Comparison of ENCODE assay signal across 8 worm cellular contexts in genomic region chrIII:1136827-1137378, ce11.
TF ChIP-seq lines count a peak whose summit lies in the region.

No protein-coding gene starts in this region.

TF ChIP-seq in whole organism, L1 larva, 84 proteins besides CTCF, POLR2A, EP300 and RAD21 (continues in another document):
- TF ChIP-seq nhr-11 (tag; optimal IDR thresholded peaks at IDR 0.05; lab: Kevin White, UChicago): no peak
- TF ChIP-seq unc-130 (tag; optimal IDR thresholded peaks at IDR 0.05; lab: Kevin White, UChicago): no peak
- TF ChIP-seq vab-15 (tag; optimal IDR thresholded peaks at IDR 0.05; lab: Kevin White, UChicago): no peak
- no peak for TF ChIP-seq nhr-47 (tag; optimal IDR thresholded peaks at IDR 0.05; lab: Kevin White, UChicago)
- peak; percentile 65 for TF ChIP-seq lin-14 (GFP tag; optimal IDR thresholded peaks at IDR 0.05; lab: Kevin White, UChicago)
- no peak for TF ChIP-seq aly-2 (tag; optimal IDR thresholded peaks at IDR 0.05; lab: Kevin White, UChicago)
- no peak for TF ChIP-seq Y116A8C.19 (tag; optimal IDR thresholded peaks at IDR 0.05; lab: Kevin White, UChicago; ENCODE audit: borderline replicate concordance)
- no peak for TF ChIP-seq grh-1 (GFP tag; IDR thresholded peaks at IDR 0.05; lab: Robert Waterston, UW)
- no peak for TF ChIP-seq mab-9 (GFP tag; IDR thresholded peaks at IDR 0.05; lab: Robert Waterston, UW)
- peak in 1 of 2 experiments; percentile 23 for TF ChIP-seq lin-35 (GFP tag; optimal IDR thresholded peaks at IDR 0.05; lab: Kevin White, UChicago)
- no peak for TF ChIP-seq pax-3 (tag; optimal IDR thresholded peaks at IDR 0.05; lab: Kevin White, UChicago)
- no peak for TF ChIP-seq mdl-1 (tag; optimal IDR thresholded peaks at IDR 0.05; lab: Kevin White, UChicago)

TF ChIP-seq in whole organism, L2 larva, 48 proteins besides CTCF, POLR2A, EP300 and RAD21:
- TF ChIP-seq sem-4 (tag; optimal IDR thresholded peaks at IDR 0.05; lab: Kevin White, UChicago) (peak; percentile 2), lsy-2 (tag; optimal IDR thresholded peaks at IDR 0.05; lab: Kevin White, UChicago) (peak in 1 of 2 experiments; percentile 12), C34F6.9 (tag; optimal IDR thresholded peaks at IDR 0.05; lab: Kevin White, UChicago) (peak; percentile 29), unc-55 (GFP tag; optimal IDR thresholded peaks at IDR 0.05; lab: Kevin White, UChicago) (peak; percentile 53), sma-9 (GFP tag; optimal IDR thresholded peaks at IDR 0.05; lab: Kevin White, UChicago) (no peak), sma-9 (tag; optimal IDR thresholded peaks at IDR 0.05; lab: Kevin White, UChicago) (no peak)

TF ChIP-seq in whole organism, L3 larva, 47 proteins besides CTCF, POLR2A, EP300 and RAD21:
- TF ChIP-seq ama-1 (optimal IDR thresholded peaks at IDR 0.05; lab: Kevin White, UChicago) (no peak), hmg-11 (tag; optimal IDR thresholded peaks at IDR 0.05; lab: Kevin White, UChicago) (peak; percentile 36), pha-4 (tag; optimal IDR thresholded peaks at IDR 0.05; lab: Kevin White, UChicago) (no peak), nhr-76 (tag; optimal IDR thresholded peaks at IDR 0.05; lab: Kevin White, UChicago) (no peak), mml-1 (tag; optimal IDR thresholded peaks at IDR 0.05; lab: Kevin White, UChicago) (no peak), lin-39 (tag; optimal IDR thresholded peaks at IDR 0.05; lab: Kevin White, UChicago) (peak; percentile 35), nfya-1 (tag; optimal IDR thresholded peaks at IDR 0.05; lab: Kevin White, UChicago; ENCODE audit: insufficient read depth) (peak; percentile 38)
TF ChIP-seq in whole organism, L3 larva: peak in this region for 3.

TF ChIP-seq in whole organism, L4 larva, 104 proteins besides CTCF, POLR2A, EP300 and RAD21 (continues in another document):
- TF ChIP-seq ztf-11 (tag; optimal IDR thresholded peaks at IDR 0.05; lab: Kevin White, UChicago): no peak
- peak; percentile 59 for TF ChIP-seq set-16 (GFP tag; IDR thresholded peaks at IDR 0.05; lab: Robert Waterston, UW)
- TF ChIP-seq mep-1 (tag; optimal IDR thresholded peaks at IDR 0.05; lab: Kevin White, UChicago): peak; percentile 51
- no peak for TF ChIP-seq ceh-20 (GFP tag; IDR thresholded peaks at IDR 0.05; lab: Robert Waterston, UW)
- no peak for TF ChIP-seq unc-62 (GFP tag; optimal IDR thresholded peaks at IDR 0.05 in 1 of 2; lab: Kevin White, UChicago)
- TF ChIP-seq unc-62 (tag; optimal IDR thresholded peaks at IDR 0.05; lab: Kevin White, UChicago): no peak
- 0 out of 2 replicates have a peak, but pooled peaks have one; percentile 29 for TF ChIP-seq ctbp-1 (GFP tag; IDR thresholded peaks at IDR 0.05; lab: Robert Waterston, UW)
- TF ChIP-seq nhr-237 (tag; optimal IDR thresholded peaks at IDR 0.05; lab: Kevin White, UChicago): no peak
- no peak for TF ChIP-seq snpc-4 (tag; optimal IDR thresholded peaks at IDR 0.05; lab: Kevin White, UChicago)
- TF ChIP-seq nhr-42 (GFP tag; IDR thresholded peaks at IDR 0.05; lab: Robert Waterston, UW): no peak
- no peak for TF ChIP-seq saeg-2 (GFP tag; IDR thresholded peaks at IDR 0.05; lab: Robert Waterston, UW)
- TF ChIP-seq duxl-1 (tag; optimal IDR thresholded peaks at IDR 0.05; lab: Kevin White, UChicago; ENCODE audit: poor library complexity): no peak
- no peak for TF ChIP-seq T26A8.4 (GFP tag; IDR thresholded peaks at IDR 0.05; lab: Robert Waterston, UW)
- no peak for TF ChIP-seq lin-1 (GFP tag; IDR thresholded peaks at IDR 0.05; lab: Robert Waterston, UW)

TF ChIP-seq in whole organism, early embryonic, 17 proteins besides CTCF, POLR2A, EP300 and RAD21:
- no peak for TF ChIP-seq flt-1 (GFP tag; IDR thresholded peaks at IDR 0.05; lab: Robert Waterston, UW)
- TF ChIP-seq hmg-4 (GFP tag; optimal IDR thresholded peaks at IDR 0.05; lab: Kevin White, UChicago): peak; percentile 5

TF ChIP-seq in whole organism, late embryonic, 69 proteins besides CTCF, POLR2A, EP300 and RAD21:
- TF ChIP-seq pax-1 (tag; optimal IDR thresholded peaks at IDR 0.05; lab: Kevin White, UChicago) (no peak), fkh-10 (GFP tag; optimal IDR thresholded peaks at IDR 0.05; lab: Kevin White, UChicago) (no peak), madf-2 (tag; optimal IDR thresholded peaks at IDR 0.05; lab: Kevin White, UChicago) (no peak), ceh-31 (tag; optimal IDR thresholded peaks at IDR 0.05; lab: Kevin White, UChicago) (peak; percentile 39), sdc-2 (tag; optimal IDR thresholded peaks at IDR 0.05; lab: Kevin White, UChicago) (no peak), ceh-30 (tag; optimal IDR thresholded peaks at IDR 0.05; lab: Kevin White, UChicago) (no peak), pha-2 (tag; optimal IDR thresholded peaks at IDR 0.05; lab: Kevin White, UChicago) (no peak), K02D7.2 (tag; optimal IDR thresholded peaks at IDR 0.05; lab: Kevin White, UChicago) (no peak), pqm-1 (tag; optimal IDR thresholded peaks at IDR 0.05; lab: Kevin White, UChicago) (no peak), rnt-1 (tag; optimal IDR thresholded peaks at IDR 0.05; lab: Kevin White, UChicago) (no peak), unc-55 (GFP tag; optimal IDR thresholded peaks at IDR 0.05; lab: Kevin White, UChicago) (no peak), unc-42 (tag; optimal IDR thresholded peaks at IDR 0.05; lab: Kevin White, UChicago) (peak; percentile 25), ceh-14 (tag; optimal IDR thresholded peaks at IDR 0.05; lab: Kevin White, UChicago) (no peak), F13H6.1 (tag; optimal IDR thresholded peaks at IDR 0.05; lab: Kevin White, UChicago) (no peak), ceh-18 (tag; optimal IDR thresholded peaks at IDR 0.05; lab: Kevin White, UChicago) (no peak)

TF ChIP-seq in whole organism, mixed stage, embryonic, 35 proteins besides CTCF, POLR2A, EP300 and RAD21:
- TF ChIP-seq bed-3 (GFP tag; optimal IDR thresholded peaks at IDR 0.05; lab: Kevin White, UChicago) (no peak), nhr-2 (tag; optimal IDR thresholded peaks at IDR 0.05; lab: Kevin White, UChicago) (no peak), ztf-11 (tag; optimal IDR thresholded peaks at IDR 0.05; lab: Kevin White, UChicago) (no peak), unc-120 (tag; optimal IDR thresholded peaks at IDR 0.05; lab: Kevin White, UChicago; ENCODE audit: poor library complexity, severe bottlenecking) (no peak), lin-32 (GFP tag; optimal IDR thresholded peaks at IDR 0.05; lab: Kevin White, UChicago) (no peak), lsy-2 (tag; optimal IDR thresholded peaks at IDR 0.05; lab: Kevin White, UChicago) (no peak), sem-2 (GFP tag; optimal IDR thresholded peaks at IDR 0.05; lab: Kevin White, UChicago) (no peak), ces-1 (GFP tag; optimal IDR thresholded peaks at IDR 0.05; lab: Kevin White, UChicago) (peak; percentile 49), mab-5 (tag; optimal IDR thresholded peaks at IDR 0.05; lab: Kevin White, UChicago) (no peak), lin-13 (tag; optimal IDR thresholded peaks at IDR 0.05; lab: Kevin White, UChicago) (no peak), unc-39 (tag; optimal IDR thresholded peaks at IDR 0.05; lab: Kevin White, UChicago) (no peak), mep-1 (tag; optimal IDR thresholded peaks at IDR 0.05; lab: Kevin White, UChicago) (peak; percentile 7), blmp-1 (tag; optimal IDR thresholded peaks at IDR 0.05; lab: Kevin White, UChicago) (no peak), tbx-8 (GFP tag; optimal IDR thresholded peaks at IDR 0.05; lab: Kevin White, UChicago) (no peak), ceh-43 (GFP tag; optimal IDR thresholded peaks at IDR 0.05; lab: Kevin White, UChicago) (no peak), hlh-1 (tag; optimal IDR thresholded peaks at IDR 0.05; lab: Kevin White, UChicago) (no peak)

TF ChIP-seq in whole organism, young adult, 124 proteins besides CTCF, POLR2A, EP300 and RAD21:
- TF ChIP-seq ceh-27 (GFP tag; optimal IDR thresholded peaks at IDR 0.05; lab: Kevin White, UChicago) (no peak), snpc-1.1 (tag; optimal IDR thresholded peaks at IDR 0.05; lab: Kevin White, UChicago; ENCODE audit: insufficient read depth) (no peak), atf-7 (tag; optimal IDR thresholded peaks at IDR 0.05; lab: Kevin White, UChicago) (no peak), zfh-2 (GFP tag; conservative IDR thresholded peaks at IDR 0.05; lab: Robert Waterston, UW) (peak; percentile 79), egrh-3 (GFP tag; IDR thresholded peaks at IDR 0.05; lab: Robert Waterston, UW) (0 out of 2 replicates have a peak, but pooled peaks have one; percentile 16), ceh-100 (GFP tag; IDR thresholded peaks at IDR 0.05; lab: Robert Waterston, UW) (no peak)
TF ChIP-seq in whole organism, young adult: peak in this region for 2.
